Worm (Caenorhabditis elegans): Measurements from ENCODE around the gene dpm-1.

ce11 chrIV:409935-410334 is 35.5 kb upstream of the dpm-1 start, which contains the start of gene kgb-1:
- TF ChIP-seq nhr-76 (tag; optimal IDR thresholded peaks at IDR 0.05) (no peak), unc-62 (GFP tag; optimal IDR thresholded peaks at IDR 0.05) (no peak), pha-4 (tag; optimal IDR thresholded peaks at IDR 0.05) (no peak), ceh-43 (GFP tag; optimal IDR thresholded peaks at IDR 0.05) (no peak)
